Fruit fly (Drosophila melanogaster): ENCODE results near the gene PIG-P.
A peak's percentile ranks its signal among the peaks of the same experiment; 100 is the strongest.

Gene PIG-P

DNA sequence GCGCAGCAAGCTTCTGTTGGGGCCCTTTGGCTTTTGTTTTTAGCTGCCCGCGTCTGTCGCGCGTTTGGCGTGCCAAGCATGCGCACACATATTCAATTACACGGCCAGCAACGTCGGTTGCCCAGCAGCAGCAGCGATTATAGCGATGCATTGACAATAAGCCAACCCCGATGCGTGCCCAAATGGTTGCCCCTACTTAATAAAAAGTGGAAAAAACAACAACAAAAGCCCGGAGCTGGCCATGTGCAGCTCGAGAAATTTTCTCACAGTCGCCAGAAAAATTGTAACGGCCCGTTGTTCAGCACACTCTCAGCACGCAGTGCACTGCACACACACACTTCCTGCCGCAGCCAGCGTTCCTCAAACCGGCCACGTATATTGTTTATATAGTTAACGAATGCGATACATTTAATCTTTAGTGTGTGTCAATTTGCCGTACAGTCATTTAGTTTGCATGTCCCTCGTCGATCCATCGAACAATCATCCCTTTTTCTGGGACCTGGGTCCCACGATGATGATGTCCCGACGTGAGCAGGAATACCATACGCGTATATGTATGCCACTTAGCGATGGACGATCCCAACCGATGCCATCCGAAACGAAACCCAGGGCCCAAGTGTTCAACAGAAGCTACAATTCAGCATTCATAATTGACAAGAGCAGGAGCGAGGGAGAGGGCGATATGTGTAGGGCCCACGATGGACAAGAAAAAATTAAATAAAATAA is 23.2 kb downstream of the PIG-P start (continued):
- peak; percentile 60 for TF ChIP-seq kah (GFP tag; optimal IDR thresholded peaks at IDR 0.05)
- TF ChIP-seq dpn (GFP tag; optimal IDR thresholded peaks at IDR 0.05) = no peak
- no peak for TF ChIP-seq chinmo (GFP tag; IDR thresholded peaks at IDR 0.05; ENCODE audit: partially characterized antibody)
- no peak for TF ChIP-seq Awh (GFP tag; IDR thresholded peaks at IDR 0.05)
- peak; percentile 7 for TF ChIP-seq CG8281 (tag; optimal IDR thresholded peaks at IDR 0.05)
- no peak for TF ChIP-seq CG10654 (GFP tag; optimal IDR thresholded peaks at IDR 0.05)
- TF ChIP-seq HLHmδ (GFP tag; optimal IDR thresholded peaks at IDR 0.05) = peak; percentile 62
- TF ChIP-seq CG17829 (tag; optimal IDR thresholded peaks at IDR 0.05) = peak; percentile 6
- TF ChIP-seq tap (tag; optimal IDR thresholded peaks at IDR 0.05) = no peak
- TF ChIP-seq sc (optimal IDR thresholded peaks at IDR 0.05) = no peak
- peak; percentile 15 for TF ChIP-seq sc (GFP tag; optimal IDR thresholded peaks at IDR 0.05)
- no peak for TF ChIP-seq Ravus (GFP tag; IDR thresholded peaks at IDR 0.05)
- no peak for TF ChIP-seq CG17359 (tag; optimal IDR thresholded peaks at IDR 0.05)
- no peak for TF ChIP-seq Hr78 (GFP tag; optimal IDR thresholded peaks at IDR 0.05)
- TF ChIP-seq E2f1 (GFP tag; IDR thresholded peaks at IDR 0.05) = no peak
- peak; percentile 38 for TF ChIP-seq Deaf1 (tag; optimal IDR thresholded peaks at IDR 0.05)
- TF ChIP-seq grau (tag; optimal IDR thresholded peaks at IDR 0.05) = no peak
- TF ChIP-seq gcm2 (GFP tag; optimal IDR thresholded peaks at IDR 0.05) = no peak
- peak; percentile 95 for TF ChIP-seq kni (GFP tag; optimal IDR thresholded peaks at IDR 0.05)
- no peak for TF ChIP-seq Dfd (GFP tag; optimal IDR thresholded peaks at IDR 0.05)
- no peak for TF ChIP-seq ham (GFP tag; IDR thresholded peaks at IDR 0.05)
- TF ChIP-seq Hey (tag; optimal IDR thresholded peaks at IDR 0.05) = peak; percentile 63
- no peak for TF ChIP-seq CG34422 (GFP tag; IDR thresholded peaks at IDR 0.05)
- no peak for TF ChIP-seq CG16815 (GFP tag; optimal IDR thresholded peaks at IDR 0.05)
- TF ChIP-seq CG14441 (GFP tag; IDR thresholded peaks at IDR 0.05) = no peak
- peak; percentile 1 for TF ChIP-seq oc (tag; optimal IDR thresholded peaks at IDR 0.05)
- peak; percentile 40; the same call in 1 of the 3 replicates for TF ChIP-seq CG7963 (GFP tag; IDR thresholded peaks at IDR 0.05; ENCODE audit: partially characterized antibody)
- TF ChIP-seq NFAT (GFP tag; IDR thresholded peaks at IDR 0.05) = no peak
- no peak for TF ChIP-seq her (GFP tag; optimal IDR thresholded peaks at IDR 0.05)
- no peak for TF ChIP-seq zen2 (GFP tag; IDR thresholded peaks at IDR 0.05; ENCODE audit: partially characterized antibody)
- no peak for TF ChIP-seq BtbVII (GFP tag; optimal IDR thresholded peaks at IDR 0.05)
- TF ChIP-seq CG17612 (GFP tag; IDR thresholded peaks at IDR 0.05) = no peak
- TF ChIP-seq CG4328 (GFP tag; optimal IDR thresholded peaks at IDR 0.05) = no peak
- no peak for TF ChIP-seq CG1647 (GFP tag; optimal IDR thresholded peaks at IDR 0.05)
- TF ChIP-seq sr (GFP tag; IDR thresholded peaks at IDR 0.05) = no peak
- peak; percentile 44 for TF ChIP-seq CG33557 (GFP tag; optimal IDR thresholded peaks at IDR 0.05)
- TF ChIP-seq gcm (GFP tag; optimal IDR thresholded peaks at IDR 0.05) = no peak
- TF ChIP-seq odd (GFP tag; optimal IDR thresholded peaks at IDR 0.05) = peak; percentile 61
- TF ChIP-seq CG9727 (GFP tag; optimal IDR thresholded peaks at IDR 0.05) = no peak
- TF ChIP-seq CG32772 (GFP tag; IDR thresholded peaks at IDR 0.05) = 0 out of 2 replicates have a peak, but pooled peaks have one; percentile 15
- peak; percentile 20 for TF ChIP-seq da (GFP tag; optimal IDR thresholded peaks at IDR 0.05)
- TF ChIP-seq twi (tag; optimal IDR thresholded peaks at IDR 0.05) = peak; percentile 85
- no peak for TF ChIP-seq toy (GFP tag; IDR thresholded peaks at IDR 0.05)
- no peak for TF ChIP-seq CG6791 (GFP tag; IDR thresholded peaks at IDR 0.05; ENCODE audit: partially characterized antibody)
- peak in 1 of 2 experiments; percentile 41 for TF ChIP-seq insv (GFP tag; optimal IDR thresholded peaks at IDR 0.05)
- peak; percentile 82 for TF ChIP-seq ac (GFP tag; optimal IDR thresholded peaks at IDR 0.05)
- TF ChIP-seq CG7745 (tag; optimal IDR thresholded peaks at IDR 0.05) = peak; percentile 25
- no peak for TF ChIP-seq CG34224 (GFP tag; IDR thresholded peaks at IDR 0.05; ENCODE audit: partially characterized antibody)
- peak; percentile 4 for TF ChIP-seq D19A (tag; optimal IDR thresholded peaks at IDR 0.05)

Measured in whole organism, embryonic.